Worm (Caenorhabditis elegans): ENCODE results near the gene cyp-14A5.
"Not testable (repeated sequence)": the region's sequence is repeated elsewhere in the genome, so short reads cannot be mapped to it uniquely, and the experiment has no call there.

Gene cyp-14A5

ce11 chrV:5423120-5423519 is at the start of gene cyp-14A5:
cyp-14A5 (minus strand) TSS chrV:5423282.
- no peak for TF ChIP-seq mml-1 (tag; optimal IDR thresholded peaks at IDR 0.05)
- no peak for TF ChIP-seq sea-2 (GFP tag; optimal IDR thresholded peaks at IDR 0.05)
- TF ChIP-seq nhr-76 (tag; optimal IDR thresholded peaks at IDR 0.05) = peak; percentile 40
- no peak for TF ChIP-seq nhr-28 (tag; optimal IDR thresholded peaks at IDR 0.05)
- TF ChIP-seq nhr-25 (tag; optimal IDR thresholded peaks at IDR 0.05) = no peak

ce11 chrV:5470930-5471329 is 47.8 kb upstream of the cyp-14A5 start, which contains the start of gene ZC317.7:
ZC317.7 (minus strand) TSS chrV:5471030.
- TF ChIP-seq nhr-11, nhr-76, ceh-28 (tag; optimal IDR thresholded peaks at IDR 0.05): not testable (repeated sequence)

ce11 chrV:5468489-5468888 is 45.4 kb upstream of the cyp-14A5 start, which contains the start of gene ZC317.6:
ZC317.6 (minus strand) TSS chrV:5468589.
- TF ChIP-seq nhr-77, elt-1, unc-39 (tag; optimal IDR thresholded peaks at IDR 0.05): not testable (repeated sequence)

ce11 chrV:5465335-5465734 is 42.3 kb upstream of the cyp-14A5 start, which contains the start of gene srg-68:
srg-68 (minus strand) TSS chrV:5465435.
- TF ChIP-seq egl-27 (tag; optimal IDR thresholded peaks at IDR 0.05) (no peak), ZK546.5 (tag; optimal IDR thresholded peaks at IDR 0.05) (no peak), aly-2 (tag; optimal IDR thresholded peaks at IDR 0.05) (no peak), unc-39 (tag; optimal IDR thresholded peaks at IDR 0.05) (no peak)

- no peak for TF ChIP-seq ceh-82 (tag; optimal IDR thresholded peaks at IDR 0.05)
- no peak for TF ChIP-seq ceh-16 (tag; optimal IDR thresholded peaks at IDR 0.05)
- no peak for TF ChIP-seq ceh-9 (tag; optimal IDR thresholded peaks at IDR 0.05)
- TF ChIP-seq fkh-10 (GFP tag; optimal IDR thresholded peaks at IDR 0.05) = no peak
- TF ChIP-seq elt-3 (tag; optimal IDR thresholded peaks at IDR 0.05) = no peak
- TF ChIP-seq elt-2 (tag; optimal IDR thresholded peaks at IDR 0.05) = no peak
- TF ChIP-seq nhr-77 (tag; optimal IDR thresholded peaks at IDR 0.05) = no peak
- TF ChIP-seq nhr-12 (tag; optimal IDR thresholded peaks at IDR 0.05) = no peak
- no peak for TF ChIP-seq nfya-1 (tag; optimal IDR thresholded peaks at IDR 0.05; ENCODE audit: insufficient read depth)
- TF ChIP-seq ztf-11 (tag; optimal IDR thresholded peaks at IDR 0.05) = no peak
- TF ChIP-seq nhr-11 (tag; optimal IDR thresholded peaks at IDR 0.05) = no peak
- TF ChIP-seq ztf-4 (tag; optimal IDR thresholded peaks at IDR 0.05) = no peak
- TF ChIP-seq zag-1 (tag; optimal IDR thresholded peaks at IDR 0.05) = no peak
These were observed 39.8 kb upstream of the cyp-14A5 start, which contains the start of gene srg-67 for ce11 chrV:5462894-5463293. srg-67 (minus strand) TSS chrV:5462994.

- TF ChIP-seq sea-2 (GFP tag; optimal IDR thresholded peaks at IDR 0.05) = no peak
- no peak for TF ChIP-seq nhr-67 (tag; optimal IDR thresholded peaks at IDR 0.05)
These were observed 36.7 kb upstream of the cyp-14A5 start, which contains the start of gene ZC317.2 for ce11 chrV:5459806-5460205. ZC317.2 (plus strand) TSS chrV:5460106.

ce11 chrV:5454955-5455354 is 31.9 kb upstream of the cyp-14A5 start:
- peak; percentile 45 for TF ChIP-seq fkh-10 (GFP tag; optimal IDR thresholded peaks at IDR 0.05)
- no peak for TF ChIP-seq nhr-28 (tag; optimal IDR thresholded peaks at IDR 0.05)

- TF ChIP-seq nhr-237 (tag; optimal IDR thresholded peaks at IDR 0.05) (no peak), fkh-10 (GFP tag; optimal IDR thresholded peaks at IDR 0.05) (no peak), nhr-12 (tag; optimal IDR thresholded peaks at IDR 0.05) (no peak), pqm-1 (tag; optimal IDR thresholded peaks at IDR 0.05) (no peak), ceh-82 (tag; optimal IDR thresholded peaks at IDR 0.05) (no peak), eor-1 (tag; optimal IDR thresholded peaks at IDR 0.05) (no peak), lin-39 (tag; optimal IDR thresholded peaks at IDR 0.05) (no peak), hmg-11 (tag; optimal IDR thresholded peaks at IDR 0.05) (no peak), elt-1 (tag; optimal IDR thresholded peaks at IDR 0.05) (no peak), lsy-12 (tag; optimal IDR thresholded peaks at IDR 0.05) (no peak), zag-1 (tag; optimal IDR thresholded peaks at IDR 0.05) (no peak), ztf-4 (tag; optimal IDR thresholded peaks at IDR 0.05) (no peak), nhr-77 (tag; optimal IDR thresholded peaks at IDR 0.05) (no peak), nhr-43 (tag; optimal IDR thresholded peaks at IDR 0.05; ENCODE audit: poor library complexity, severe bottlenecking) (no peak)
These were observed 30.5 kb upstream of the cyp-14A5 start, which contains the start of gene glc-3 for ce11 chrV:5453615-5454014. glc-3 (minus strand) TSS chrV:5453715.
